Fruit fly (Drosophila melanogaster) whole organism, embryonic: ENCODE results near the gene deltaCOP.
A peak's percentile ranks its signal among the peaks of the same experiment; 100 is the strongest.

Experiments
- ATbp ChIP-seq: fragments of 200-800 bp; sonication (Bioruptor generic); optimal IDR thresholded peaks from 2 replicates; lab custom pipeline; 2017; ENCODE audit warnings: missing biosample characterization, mild to moderate bottlenecking, missing genetic modification characterization, missing genetic modification reagents
- B-H1 ChIP-seq: fragments of 200-800 bp; sonication (Bioruptor generic); IDR thresholded peaks from 3 replicates; pipeline ENCODE4 v1.3.6; 2022; ENCODE audit warnings: missing biosample characterization, missing genetic modification characterization
- Bteb2 ChIP-seq: fragments of 200-800 bp; sonication (Bioruptor generic); optimal IDR thresholded peaks from 2 replicates; lab custom pipeline; 2016; ENCODE audit warnings: missing biosample characterization, missing genetic modification characterization
- CG11696 ChIP-seq: fragments of 200-800 bp; sonication (Bioruptor generic); IDR thresholded peaks from 2 replicates; pipeline ENCODE4 v1.3.6; 2022; ENCODE audit warnings: missing biosample characterization, missing genetic modification characterization
- CG11723 ChIP-seq: fragments of 200-800 bp; sonication (Bioruptor generic); optimal IDR thresholded peaks from 2 replicates; lab custom pipeline; 2017; ENCODE audit warnings: missing biosample characterization, mild to moderate bottlenecking, missing genetic modification characterization
- CG12155 ChIP-seq: fragments of 200-800 bp; sonication (Bioruptor generic); optimal IDR thresholded peaks from 3 replicates; lab custom pipeline; 2016; ENCODE audit warnings: missing biosample characterization, missing genetic modification characterization
- CG12769 ChIP-seq: fragments of 200-800 bp; sonication (Bioruptor generic); optimal IDR thresholded peaks from 2 replicates; lab custom pipeline; 2019; ENCODE audit warnings: missing biosample characterization, mild to moderate bottlenecking, missing genetic modification characterization, moderate library complexity
- CG13775 ChIP-seq: fragments of 200-800 bp; sonication (Bioruptor generic); optimal IDR thresholded peaks from 3 replicates; lab custom pipeline; 2017; ENCODE audit warnings: missing biosample characterization, mild to moderate bottlenecking, missing genetic modification characterization
- CG14667 ChIP-seq: fragments of 200-800 bp; sonication (Bioruptor generic); IDR thresholded peaks from 2 replicates; pipeline ENCODE4 v1.3.6; 2022; ENCODE audit warnings: missing biosample characterization, missing genetic modification characterization
- CG1647 ChIP-seq: fragments of 200-800 bp; sonication (Bioruptor generic); optimal IDR thresholded peaks from 3 replicates; lab custom pipeline; 2016; ENCODE audit warnings: missing biosample characterization, missing genetic modification characterization
- CG18262 ChIP-seq: fragments of 200-800 bp; optimal IDR thresholded peaks from 3 replicates; lab custom pipeline; 2019; ENCODE audit warnings: missing biosample characterization, mild to moderate bottlenecking, missing genetic modification characterization, moderate library complexity
- CG2202 ChIP-seq: fragments of 200-800 bp; sonication (Bioruptor generic); optimal IDR thresholded peaks from 2 replicates; lab custom pipeline; 2018; ENCODE audit warnings: missing biosample characterization, mild to moderate bottlenecking, missing genetic modification characterization
- CG32772 ChIP-seq: fragments of 200-800 bp; sonication (Bioruptor generic); IDR thresholded peaks from 2 replicates; pipeline ENCODE4 v1.3.6; 2022; ENCODE audit warnings: missing biosample characterization, missing genetic modification characterization
- CG4617 ChIP-seq: fragments of 200-800 bp; sonication (Bioruptor generic); optimal IDR thresholded peaks from 3 replicates; lab custom pipeline; 2016; ENCODE audit warnings: missing biosample characterization, missing genetic modification characterization, borderline replicate concordance
- CG7372 ChIP-seq: fragments of 200-800 bp; sonication (Bioruptor generic); IDR thresholded peaks from 2 replicates; pipeline ENCODE4 v1.3.6; 2022; ENCODE audit warnings: missing biosample characterization, missing genetic modification characterization
- CG7786 ChIP-seq: fragments of 200-800 bp; sonication (Bioruptor generic); optimal IDR thresholded peaks from 2 replicates; lab custom pipeline; 2016; ENCODE audit warnings: missing biosample characterization, missing genetic modification characterization
- CG9727 ChIP-seq: fragments of 200-800 bp; sonication (Bioruptor generic); optimal IDR thresholded peaks from 3 replicates; lab custom pipeline; 2017; ENCODE audit warnings: missing biosample characterization, mild to moderate bottlenecking, missing genetic modification characterization
- Camta ChIP-seq: fragments of 200-800 bp; sonication (Bioruptor generic); optimal IDR thresholded peaks from 2 replicates; lab custom pipeline; 2016; ENCODE audit warnings: missing biosample characterization, missing genetic modification characterization
- D19A ChIP-seq: fragments of 200-800 bp; optimal IDR thresholded peaks from 3 replicates; lab custom pipeline; 2019; ENCODE audit warnings: missing biosample characterization, mild to moderate bottlenecking, missing genetic modification characterization, moderate library complexity
- Deaf1 ChIP-seq: fragments of 200-800 bp; optimal IDR thresholded peaks from 3 replicates; lab custom pipeline; 2019; ENCODE audit warnings: missing biosample characterization, mild to moderate bottlenecking, missing genetic modification characterization, moderate library complexity
- Dfd ChIP-seq, 2 experiments: fragments of >200 bp; optimal IDR thresholded peaks; 2 replicates each; lab custom pipeline; 2017; ENCODE audit warnings: missing biosample characterization in 2 of 2, missing genetic modification characterization in 2 of 2
- Dip2 ChIP-seq: fragments of 200-800 bp; sonication (Bioruptor generic); IDR thresholded peaks from 2 replicates; pipeline ENCODE4 v1.3.6; 2022; ENCODE audit warnings: missing biosample characterization, missing genetic modification characterization
- ERR ChIP-seq: fragments of 200-800 bp; sonication (Bioruptor generic); optimal IDR thresholded peaks from 2 replicates; lab custom pipeline; 2016; ENCODE audit warnings: missing biosample characterization, missing genetic modification characterization
- Ets97D ChIP-seq: fragments of 200-800 bp; sonication (Bioruptor generic); optimal IDR thresholded peaks from 3 replicates; lab custom pipeline; 2016; ENCODE audit warnings: missing biosample characterization, missing genetic modification characterization
- Gsc ChIP-seq: fragments of 200-800 bp; sonication (Bioruptor generic); IDR thresholded peaks from 2 replicates; pipeline ENCODE4 v1.3.6; 2022; ENCODE audit warnings: missing biosample characterization, missing genetic modification characterization
- HHEX ChIP-seq: fragments of 200-800 bp; sonication (Bioruptor generic); optimal IDR thresholded peaks from 3 replicates; lab custom pipeline; 2017; ENCODE audit warnings: missing biosample characterization, mild to moderate bottlenecking, missing genetic modification characterization, missing genetic modification reagents
- HLH54F ChIP-seq: fragments of 200-800 bp; sonication (Bioruptor generic); optimal IDR thresholded peaks from 3 replicates; lab custom pipeline; 2016; ENCODE audit warnings: missing biosample characterization, missing genetic modification characterization
- Hey ChIP-seq: fragments of 200-800 bp; sonication (Bioruptor generic); optimal IDR thresholded peaks from 3 replicates; lab custom pipeline; 2018; ENCODE audit warnings: missing biosample characterization, mild to moderate bottlenecking, missing genetic modification characterization
- Hr3 ChIP-seq: fragments of 200-800 bp; sonication (Bioruptor generic); optimal IDR thresholded peaks from 3 replicates; lab custom pipeline; 2016; ENCODE audit warnings: missing biosample characterization, missing genetic modification characterization
- Hr78 ChIP-seq, 2 experiments: fragments of 200-800 bp in 1 of 2; fragments of >200 bp in 1 of 2; sonication (Bioruptor generic) in 1 of 2; optimal IDR thresholded peaks; 2 replicates each; lab custom pipeline; 2017 to 2019; ENCODE audit warnings: missing biosample characterization in 2 of 2, missing genetic modification characterization in 2 of 2, mild to moderate bottlenecking in 1 of 2, moderate library complexity in 1 of 2
- Mrtf ChIP-seq: fragments of 200-800 bp; sonication (Bioruptor generic); IDR thresholded peaks from 3 replicates; pipeline ENCODE4 v1.3.6; 2022; ENCODE audit warnings: missing biosample characterization, missing genetic modification characterization
- NC2α ChIP-seq: fragments of 200-800 bp; sonication (Bioruptor generic); optimal IDR thresholded peaks from 2 replicates; lab custom pipeline; 2016; ENCODE audit warnings: missing biosample characterization, missing genetic modification characterization
- NFAT ChIP-seq: fragments of 200-800 bp; sonication (Bioruptor generic); IDR thresholded peaks from 2 replicates; pipeline ENCODE4 v1.3.6; 2022; ENCODE audit warnings: missing biosample characterization, missing genetic modification characterization
- PHDP ChIP-seq: fragments of 200-800 bp; sonication (Bioruptor generic); optimal IDR thresholded peaks from 3 replicates; lab custom pipeline; 2018; ENCODE audit warnings: missing biosample characterization, mild to moderate bottlenecking, missing genetic modification characterization, moderate library complexity
- Six4 ChIP-seq: fragments of 200-800 bp; sonication (Bioruptor generic); optimal IDR thresholded peaks from 2 replicates; lab custom pipeline; 2016; ENCODE audit warnings: missing biosample characterization, missing genetic modification characterization
- Usf ChIP-seq: fragments of 200-800 bp; sonication (Bioruptor generic); optimal IDR thresholded peaks from 2 replicates; lab custom pipeline; 2017; ENCODE audit warnings: missing genotype, missing biosample characterization, missing genetic modification characterization
- al ChIP-seq: fragments of 200-800 bp; sonication (Bioruptor generic); IDR thresholded peaks from 2 replicates; pipeline ENCODE4 v1.3.6; 2022; ENCODE audit warnings: missing biosample characterization, missing genetic modification characterization
- ase ChIP-seq: fragments of 200-800 bp; sonication (Bioruptor generic); IDR thresholded peaks from 3 replicates; pipeline ENCODE4 v1.3.6; 2022; ENCODE audit warnings: missing biosample characterization, missing genetic modification characterization
- bsh ChIP-seq, 2 experiments: fragments of 200-800 bp; sonication (Bioruptor generic); optimal IDR thresholded peaks; 2 replicates each; lab custom pipeline; 2017 to 2018; ENCODE audit warnings: mild to moderate bottlenecking in 2 of 2, missing biosample characterization in 2 of 2, missing genetic modification characterization in 2 of 2, moderate library complexity in 1 of 2
- chif ChIP-seq, 2 experiments: fragments of 200-800 bp; sonication (Bioruptor generic); optimal IDR thresholded peaks; 3 replicates each; lab custom pipeline; 2016; ENCODE audit warnings: missing biosample characterization in 2 of 2, missing genetic modification characterization in 2 of 2
- crc ChIP-seq: fragments of 200-800 bp; sonication (Bioruptor generic); optimal IDR thresholded peaks from 2 replicates; lab custom pipeline; 2016; ENCODE audit warnings: missing biosample characterization, missing genetic modification characterization
- disco-r ChIP-seq: fragments of 200-800 bp; sonication (Bioruptor generic); optimal IDR thresholded peaks from 2 replicates; lab custom pipeline; 2016; ENCODE audit warnings: missing biosample characterization, missing genetic modification characterization
- ewg ChIP-seq: fragments of 200-800 bp; sonication (Bioruptor generic); optimal IDR thresholded peaks from 3 replicates; lab custom pipeline; 2017; ENCODE audit warnings: mild to moderate bottlenecking, missing biosample characterization, missing genetic modification reagents, missing genetic modification characterization
- gfzf ChIP-seq: fragments of 200-800 bp; sonication (Bioruptor generic); optimal IDR thresholded peaks from 2 replicates; lab custom pipeline; 2016; ENCODE audit warnings: missing biosample characterization, mild to moderate bottlenecking, missing genetic modification characterization, moderate library complexity
- grn ChIP-seq: fragments of 200-800 bp; sonication (Bioruptor generic); optimal IDR thresholded peaks from 3 replicates; lab custom pipeline; 2017; ENCODE audit warnings: missing biosample characterization, missing genetic modification characterization
- lov ChIP-seq, 2 experiments: fragments of 200-800 bp in 1 of 2; fragments of >200 bp in 1 of 2; sonication (Bioruptor generic) in 1 of 2; IDR thresholded peaks in 1 of 2; optimal IDR thresholded peaks in 1 of 2; 2 replicates in 1 of 2; 3 replicates in 1 of 2; pipeline versions ENCODE4 v1.3.6 to Lab custom; 2017 to 2022; ENCODE audit warnings: missing biosample characterization in 1 of 2, missing genetic modification characterization in 1 of 2
- nerfin-1 ChIP-seq: fragments of 200-800 bp; sonication (Bioruptor generic); optimal IDR thresholded peaks from 3 replicates; lab custom pipeline; 2019; ENCODE audit warnings: missing biosample characterization, mild to moderate bottlenecking, missing genetic modification characterization, moderate library complexity
- sima ChIP-seq: fragments of 200-800 bp; sonication (Bioruptor generic); optimal IDR thresholded peaks from 2 replicates; lab custom pipeline; 2016; ENCODE audit warnings: missing biosample characterization, missing genetic modification characterization
- sna ChIP-seq: fragments of 200-800 bp; sonication (Bioruptor generic); IDR thresholded peaks from 2 replicates; pipeline ENCODE4 v1.3.6; 2022; ENCODE audit warnings: missing biosample characterization, missing genetic modification characterization; ENCODE audit not compliant: partially characterized antibody
- tna ChIP-seq: fragments of 200-800 bp; sonication (Bioruptor generic); IDR thresholded peaks from 2 replicates; pipeline ENCODE4 v1.3.6; 2022; ENCODE audit warnings: missing biosample characterization, missing genetic modification characterization; ENCODE audit not compliant: partially characterized antibody
- vfl ChIP-seq: fragments of 200-800 bp; sonication (Bioruptor generic); optimal IDR thresholded peaks from 2 replicates; lab custom pipeline; 2016; ENCODE audit warnings: missing biosample characterization, missing genetic modification characterization

deltaCOP gene

DNA sequence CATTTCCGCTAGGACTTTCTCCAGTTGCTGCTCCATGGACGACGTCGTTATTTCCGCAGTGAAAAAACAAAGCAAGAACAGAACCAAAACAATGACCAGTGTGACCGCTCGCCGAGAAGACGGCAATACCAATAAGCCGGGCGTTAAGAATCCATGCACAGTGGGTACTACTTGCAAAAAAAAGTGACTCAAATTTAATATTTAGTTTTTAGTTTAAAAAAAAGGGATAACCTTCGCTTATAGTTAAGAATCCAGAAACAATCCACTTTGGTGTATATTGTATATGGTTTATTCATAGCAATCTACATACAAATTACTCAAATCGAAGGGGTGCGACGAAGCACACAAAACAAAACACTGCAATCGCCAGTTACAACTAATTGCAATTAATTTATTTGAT is 2.7 kb downstream of the deltaCOP start, which contains the start of gene Lamtor5 (continued):
- peak; percentile 55 for TF ChIP-seq D19A (tag; lab: Kevin White, UChicago)
- TF ChIP-seq Ets97D = peak; percentile 28
- TF ChIP-seq CG2202 (tag; lab: Kevin White, UChicago) = no peak
- peak in 1 of 2 experiments; percentile 37 for TF ChIP-seq chif (GFP tag; optimal IDR thresholded peaks at IDR 0.05; lab: Kevin White, UChicago)
- TF ChIP-seq CG14667 (GFP tag; lab: Robert Waterston, UW) = no peak
- peak; percentile 21 for TF ChIP-seq CG4617 (GFP tag; lab: Kevin White, UChicago)
- TF ChIP-seq CG7786 = no peak
- no peak for TF ChIP-seq Mrtf (GFP tag; lab: Robert Waterston, UW)
- TF ChIP-seq CG1647 (GFP tag; lab: Kevin White, UChicago) = no peak
- TF ChIP-seq Bteb2 (GFP tag; lab: Kevin White, UChicago) = no peak
- peak; percentile 45 for TF ChIP-seq CG13775
- TF ChIP-seq gfzf (GFP tag; lab: Kevin White, UChicago) = peak; percentile 73
- TF ChIP-seq ewg (GFP tag; lab: Kevin White, UChicago) = no peak
- TF ChIP-seq grn (GFP tag; lab: Kevin White, UChicago) = no peak
- no peak for TF ChIP-seq Dip2
- TF ChIP-seq Camta (GFP tag; lab: Kevin White, UChicago) = no peak
- peak; percentile 46 for TF ChIP-seq CG9727 (GFP tag; lab: Kevin White, UChicago)
- TF ChIP-seq Deaf1 (tag; lab: Kevin White, UChicago) = no peak
- TF ChIP-seq Hr3 (GFP tag; lab: Kevin White, UChicago) = no peak
- TF ChIP-seq ase = no peak
- TF ChIP-seq disco-r (GFP tag; lab: Kevin White, UChicago) = no peak
- no peak for TF ChIP-seq sima
- TF ChIP-seq HHEX = peak; percentile 42
- peak; percentile 20 for TF ChIP-seq CG12155 (GFP tag; lab: Kevin White, UChicago)
- TF ChIP-seq CG11696 = no peak; the same call in 1 of the 2 replicates
- TF ChIP-seq CG7372 (GFP tag; lab: Robert Waterston, UW) = no peak
- TF ChIP-seq ERR (GFP tag; lab: Kevin White, UChicago) = no peak
- TF ChIP-seq Dfd (GFP tag; optimal IDR thresholded peaks at IDR 0.05; lab: Kevin White, UChicago) = no peak
- no peak for TF ChIP-seq CG11723 (GFP tag; lab: Kevin White, UChicago)
- TF ChIP-seq lov (optimal IDR thresholded peaks at IDR 0.05; lab: Kevin White, UChicago) = no peak
- TF ChIP-seq lov (GFP tag; IDR thresholded peaks at IDR 0.05; lab: Robert Waterston, UW) = no peak
- TF ChIP-seq Hey (tag; lab: Kevin White, UChicago) = no peak
- TF ChIP-seq Six4 (GFP tag; lab: Kevin White, UChicago) = no peak
- TF ChIP-seq Usf (GFP tag; lab: Kevin White, UChicago) = no peak
- TF ChIP-seq CG12769 (tag; lab: Kevin White, UChicago) = no peak
- TF ChIP-seq bsh (GFP tag; optimal IDR thresholded peaks at IDR 0.05; lab: Kevin White, UChicago) = peak in 1 of 2 experiments; percentile 35
- no peak for TF ChIP-seq sna (GFP tag; lab: Robert Waterston, UW)
- TF ChIP-seq crc = no peak
- TF ChIP-seq HLH54F (GFP tag; lab: Kevin White, UChicago) = peak; percentile 32
- TF ChIP-seq vfl = peak; percentile 49
- TF ChIP-seq tna (GFP tag; lab: Robert Waterston, UW) = no peak
- peak; percentile 44; the same call in 1 of the 2 replicates for TF ChIP-seq CG32772 (GFP tag; lab: Robert Waterston, UW)
- TF ChIP-seq B-H1 = peak; percentile 21; the same call in 1 of the 3 replicates
- TF ChIP-seq Gsc (GFP tag; lab: Robert Waterston, UW) = no peak
- TF ChIP-seq PHDP (tag; lab: Kevin White, UChicago) = peak; percentile 40
- TF ChIP-seq nerfin-1 (tag; lab: Kevin White, UChicago) = peak; percentile 30
- no peak for TF ChIP-seq Hr78 (GFP tag; optimal IDR thresholded peaks at IDR 0.05; lab: Kevin White, UChicago)
- no peak for TF ChIP-seq NC2α (GFP tag; lab: Kevin White, UChicago)
- TF ChIP-seq NFAT = no peak; the same call in 1 of the 2 replicates
- TF ChIP-seq al (GFP tag; lab: Robert Waterston, UW) = no peak
- TF ChIP-seq ATbp (GFP tag; lab: Kevin White, UChicago) = peak; percentile 3
- peak; percentile 32 for TF ChIP-seq CG18262
